Worm (Caenorhabditis elegans) whole organism, L2 larva: ENCODE results near the gene srv-32.
"Not testable (repeated sequence)": the region's sequence is repeated elsewhere in the genome, so short reads cannot be mapped to it uniquely, and the experiment has no call there.

ENCODE experiments used
- C34F6.9 ChIP-seq: fragments of 150-350 bp; optimal IDR thresholded peaks from 2 replicates; lab custom pipeline; 2014; ENCODE audit warnings: missing biosample characterization, missing genetic modification characterization
- F13H6.1 ChIP-seq: sonication (generic microtip); optimal IDR thresholded peaks from 2 replicates; lab custom pipeline; 2016; ENCODE audit warnings: missing genetic modification characterization, missing compliant biosample characterization
- R02D3.7 ChIP-seq: fragments of 150-350 bp; optimal IDR thresholded peaks from 2 replicates; lab custom pipeline; 2014; ENCODE audit warnings: missing biosample characterization, missing genetic modification characterization
- Y55F3AM.14 ChIP-seq: fragments of 200-800 bp; sonication (Bioruptor generic); optimal IDR thresholded peaks from 2 replicates; lab custom pipeline; 2018; ENCODE audit warnings: mild to moderate bottlenecking, missing genetic modification characterization, missing compliant biosample characterization
- ZK546.5 ChIP-seq: sonication (generic microtip); optimal IDR thresholded peaks from 2 replicates; lab custom pipeline; 2017; ENCODE audit warnings: missing biosample characterization, missing genetic modification characterization
- alr-1 ChIP-seq: fragments of 150-350 bp; optimal IDR thresholded peaks from 2 replicates; lab custom pipeline; 2014; ENCODE audit warnings: missing biosample characterization, missing genetic modification characterization
- aly-2 ChIP-seq: fragments of 150-350 bp; optimal IDR thresholded peaks from 2 replicates; lab custom pipeline; 2014; ENCODE audit warnings: missing biosample characterization, missing genetic modification characterization
- ceh-16 ChIP-seq: fragments of 150-350 bp; optimal IDR thresholded peaks from 2 replicates; lab custom pipeline; 2014; ENCODE audit warnings: missing biosample characterization, missing genetic modification characterization
- ceh-82 ChIP-seq: fragments of 150-350 bp; optimal IDR thresholded peaks from 2 replicates; lab custom pipeline; 2014; ENCODE audit warnings: missing biosample characterization, missing genetic modification characterization
- crh-2 ChIP-seq: sonication (generic microtip); optimal IDR thresholded peaks from 2 replicates; lab custom pipeline; 2017; ENCODE audit warnings: missing biosample characterization, missing genetic modification characterization
- dmd-4 ChIP-seq: sonication (generic microtip); optimal IDR thresholded peaks from 2 replicates; lab custom pipeline; 2017; ENCODE audit warnings: missing biosample characterization, missing genetic modification characterization
- egl-27 ChIP-seq: sonication (generic microtip); optimal IDR thresholded peaks from 3 replicates; lab custom pipeline; 2017; ENCODE audit warnings: missing biosample characterization, missing genetic modification reagents, missing genetic modification characterization
- elt-1 ChIP-seq: fragments of 150-350 bp; optimal IDR thresholded peaks from 2 replicates; lab custom pipeline; 2014; ENCODE audit warnings: missing biosample characterization, missing genetic modification characterization
- elt-3 ChIP-seq: sonication (generic microtip); optimal IDR thresholded peaks from 2 replicates; lab custom pipeline; 2017; ENCODE audit warnings: missing biosample characterization, missing genetic modification characterization
- fos-1 ChIP-seq: fragments of 150-350 bp; optimal IDR thresholded peaks from 2 replicates; lab custom pipeline; 2014; ENCODE audit warnings: missing biosample characterization, missing genetic modification characterization
- gmeb-1 ChIP-seq: fragments of 150-350 bp; optimal IDR thresholded peaks from 2 replicates; lab custom pipeline; 2014; ENCODE audit warnings: missing biosample characterization, missing genetic modification characterization
- lin-11 ChIP-seq: fragments of 150-350 bp; sonication (generic microtip); optimal IDR thresholded peaks from 2 replicates; lab custom pipeline; 2014; ENCODE audit warnings: missing biosample characterization, missing genetic modification characterization, inconsistent platforms, mixed read lengths
- lin-39 ChIP-seq: fragments of 150-350 bp; optimal IDR thresholded peaks from 2 replicates; lab custom pipeline; 2014; ENCODE audit warnings: missing biosample characterization, missing genetic modification reagents, missing genetic modification characterization
- mab-5 ChIP-seq: fragments of 150-350 bp; optimal IDR thresholded peaks from 2 replicates; lab custom pipeline; 2014; ENCODE audit warnings: missing biosample characterization, missing genetic modification characterization
- mdl-1 ChIP-seq, 2 experiments: fragments of 150-350 bp in 1 of 2; sonication (generic microtip) in 1 of 2; optimal IDR thresholded peaks; 2 replicates each; lab custom pipeline; 2017; ENCODE audit warnings: missing biosample characterization in 2 of 2, missing genetic modification characterization in 2 of 2
- nhr-10 ChIP-seq: sonication (generic microtip); optimal IDR thresholded peaks from 2 replicates; lab custom pipeline; 2017; ENCODE audit warnings: missing biosample characterization, missing genetic modification characterization
- nhr-11 ChIP-seq: fragments of 150-350 bp; optimal IDR thresholded peaks from 2 replicates; lab custom pipeline; 2014; ENCODE audit warnings: missing biosample characterization, missing genetic modification characterization
- nhr-12 ChIP-seq: fragments of 150-350 bp; optimal IDR thresholded peaks from 2 replicates; lab custom pipeline; 2014; ENCODE audit warnings: missing biosample characterization, missing genetic modification characterization
- nhr-23 ChIP-seq: fragments of 150-350 bp; optimal IDR thresholded peaks from 2 replicates; lab custom pipeline; 2014; ENCODE audit warnings: missing biosample characterization, missing genetic modification reagents, missing genetic modification characterization
- nhr-237 ChIP-seq: fragments of 150-350 bp; optimal IDR thresholded peaks from 2 replicates; lab custom pipeline; 2014; ENCODE audit warnings: missing biosample characterization, missing genetic modification characterization
- nhr-25 ChIP-seq: fragments of 150-350 bp; sonication (generic microtip); optimal IDR thresholded peaks from 3 replicates; lab custom pipeline; 2014; ENCODE audit warnings: missing biosample characterization, missing genetic modification characterization
- nhr-77 ChIP-seq: fragments of 150-350 bp; optimal IDR thresholded peaks from 2 replicates; lab custom pipeline; 2014; ENCODE audit warnings: missing biosample characterization, missing genetic modification characterization
- peb-1 ChIP-seq: fragments of 150-350 bp; optimal IDR thresholded peaks from 2 replicates; lab custom pipeline; 2014; ENCODE audit warnings: missing biosample characterization, missing genetic modification characterization
- sem-4 ChIP-seq: fragments of 150-350 bp; optimal IDR thresholded peaks from 2 replicates; lab custom pipeline; 2014; ENCODE audit warnings: missing biosample characterization, missing genetic modification reagents, missing genetic modification characterization
- sma-3 ChIP-seq: sonication (generic microtip); optimal IDR thresholded peaks from 2 replicates; lab custom pipeline; 2016; ENCODE audit warnings: missing genetic modification reagents, missing genetic modification characterization, missing compliant biosample characterization
- sma-9 ChIP-seq, 2 experiments: fragments of 150-350 bp in 1 of 2; sonication (generic microtip) in 1 of 2; optimal IDR thresholded peaks; 2 replicates each; lab custom pipeline; 2014 to 2016; ENCODE audit warnings: missing genetic modification characterization in 2 of 2, mild to moderate bottlenecking in 1 of 2, missing biosample characterization in 1 of 2, missing compliant biosample characterization in 1 of 2, missing genetic modification reagents in 1 of 2, moderate library complexity in 1 of 2
- snpc-4 ChIP-seq: fragments of 150-350 bp; optimal IDR thresholded peaks from 2 replicates; lab custom pipeline; 2014; ENCODE audit warnings: missing biosample characterization, missing genetic modification characterization
- unc-39 ChIP-seq: fragments of 150-350 bp; optimal IDR thresholded peaks from 2 replicates; lab custom pipeline; 2014; ENCODE audit warnings: missing biosample characterization, missing genetic modification characterization
- unc-62 ChIP-seq: fragments of 150-350 bp; optimal IDR thresholded peaks from 2 replicates; lab custom pipeline; 2014; ENCODE audit warnings: missing biosample characterization, missing genetic modification reagents, missing genetic modification characterization
- zag-1 ChIP-seq: fragments of 150-350 bp; optimal IDR thresholded peaks from 2 replicates; lab custom pipeline; 2014; ENCODE audit warnings: missing biosample characterization, missing genetic modification characterization
- ztf-1 ChIP-seq: fragments of 200-800 bp; sonication (Bioruptor generic); conservative IDR thresholded peaks from 2 replicates; pipeline ENCODE4 v1.3.6; 2022; ENCODE audit warnings: missing genetic modification characterization, missing compliant biosample characterization
- ztf-11 ChIP-seq: sonication (generic microtip); optimal IDR thresholded peaks from 2 replicates; lab custom pipeline; 2017; ENCODE audit warnings: missing biosample characterization, missing genetic modification characterization
- ztf-4 ChIP-seq: fragments of 150-350 bp; optimal IDR thresholded peaks from 2 replicates; lab custom pipeline; 2014; ENCODE audit warnings: missing biosample characterization, missing genetic modification characterization

The srv-32 gene

ce11 chrIV:6317357-6317756 is 35.3 kb upstream of the srv-32 start, which contains the start of gene Y73B6BL.12:
Y73B6BL.12 (minus strand) TSS chrIV:6317457.
- not testable (repeated sequence) for TF ChIP-seq nhr-77, unc-39, C34F6.9 (tag; lab: Kevin White, UChicago)

- TF ChIP-seq C34F6.9 (tag; lab: Kevin White, UChicago) (no peak), lin-11 (tag; lab: Kevin White, UChicago) (no peak), ztf-4 (tag; lab: Kevin White, UChicago) (no peak), sem-4 (tag; lab: Kevin White, UChicago) (no peak), peb-1 (no peak), mdl-1 (tag; optimal IDR thresholded peaks at IDR 0.05; lab: Kevin White, UChicago) (no peak), F13H6.1 (tag; lab: Kevin White, UChicago) (no peak), nhr-10 (tag; lab: Kevin White, UChicago) (no peak), gmeb-1 (tag; lab: Kevin White, UChicago) (no peak), elt-3 (tag; lab: Kevin White, UChicago) (no peak), zag-1 (tag; lab: Kevin White, UChicago) (no peak), elt-1 (tag; lab: Kevin White, UChicago) (no peak), snpc-4 (tag; lab: Kevin White, UChicago) (no peak), nhr-12 (tag; lab: Kevin White, UChicago) (no peak), nhr-11 (tag; lab: Kevin White, UChicago) (no peak), sma-9 (GFP tag; optimal IDR thresholded peaks at IDR 0.05; lab: Kevin White, UChicago) (no peak), sma-9 (tag; optimal IDR thresholded peaks at IDR 0.05; lab: Kevin White, UChicago) (no peak), Y55F3AM.14 (no peak), crh-2 (tag; lab: Kevin White, UChicago) (no peak)
Observed at ce11 chrIV:6307439-6307838, 25.4 kb upstream of the srv-32 start, which contains the start of gene csp-2. csp-2 (plus strand) TSS chrIV:6307739.

ce11 chrIV:6303642-6304041 is 21.6 kb upstream of the srv-32 start, which contains the start of gene srv-25:
srv-25 (minus strand) TSS chrIV:6303742.
- TF ChIP-seq peb-1: no peak
- TF ChIP-seq unc-39 (tag; lab: Kevin White, UChicago): no peak
- TF ChIP-seq aly-2 (tag; lab: Kevin White, UChicago): no peak
- TF ChIP-seq R02D3.7 (tag; lab: Kevin White, UChicago): no peak
- no peak for TF ChIP-seq nhr-11 (tag; lab: Kevin White, UChicago)
- no peak for TF ChIP-seq elt-1 (tag; lab: Kevin White, UChicago)
- TF ChIP-seq sma-9 (GFP tag; optimal IDR thresholded peaks at IDR 0.05; lab: Kevin White, UChicago): no peak
- no peak for TF ChIP-seq sma-9 (tag; optimal IDR thresholded peaks at IDR 0.05; lab: Kevin White, UChicago)
- TF ChIP-seq egl-27 (tag; lab: Kevin White, UChicago): no peak
- TF ChIP-seq lin-39 (tag; lab: Kevin White, UChicago): no peak
- no peak for TF ChIP-seq alr-1 (tag; lab: Kevin White, UChicago)
- no peak for TF ChIP-seq C34F6.9 (tag; lab: Kevin White, UChicago)
- TF ChIP-seq ztf-1 (GFP tag; lab: Robert Waterston, UW): no peak
- no peak for TF ChIP-seq ceh-82 (tag; lab: Kevin White, UChicago)
- no peak for TF ChIP-seq ZK546.5 (tag; lab: Kevin White, UChicago)
- no peak for TF ChIP-seq mdl-1 (tag; optimal IDR thresholded peaks at IDR 0.05; lab: Kevin White, UChicago)
- TF ChIP-seq sma-3 (GFP tag; lab: Kevin White, UChicago): no peak
- TF ChIP-seq, all 48 proteins: peak for 0

ce11 chrIV:6301764-6302163 is 19.7 kb upstream of the srv-32 start, which contains the start of gene srv-26:
srv-26 (minus strand) TSS chrIV:6301864.
- no peak for TF ChIP-seq Y55F3AM.14
- TF ChIP-seq ztf-11 (tag; lab: Kevin White, UChicago): no peak
- no peak for TF ChIP-seq fos-1 (tag; lab: Kevin White, UChicago)
- no peak for TF ChIP-seq sma-9 (GFP tag; optimal IDR thresholded peaks at IDR 0.05; lab: Kevin White, UChicago)
- no peak for TF ChIP-seq sma-9 (tag; optimal IDR thresholded peaks at IDR 0.05; lab: Kevin White, UChicago)
- no peak for TF ChIP-seq nhr-77 (tag; lab: Kevin White, UChicago)
- TF ChIP-seq, all 48 proteins: peak for 0

- TF ChIP-seq nhr-12 (tag; lab: Kevin White, UChicago): no peak
- TF ChIP-seq egl-27 (tag; lab: Kevin White, UChicago): no peak
- TF ChIP-seq gmeb-1 (tag; lab: Kevin White, UChicago): no peak
- no peak for TF ChIP-seq mab-5
- no peak for TF ChIP-seq elt-3 (tag; lab: Kevin White, UChicago)
- no peak for TF ChIP-seq nhr-25
- TF ChIP-seq nhr-77 (tag; lab: Kevin White, UChicago): no peak
- no peak for TF ChIP-seq Y55F3AM.14
- TF ChIP-seq snpc-4 (tag; lab: Kevin White, UChicago): no peak
- TF ChIP-seq nhr-10 (tag; lab: Kevin White, UChicago): no peak
- TF ChIP-seq ZK546.5 (tag; lab: Kevin White, UChicago): no peak
- no peak for TF ChIP-seq nhr-237 (tag; lab: Kevin White, UChicago)
- no peak for TF ChIP-seq nhr-23 (tag; lab: Kevin White, UChicago)
- no peak for TF ChIP-seq R02D3.7 (tag; lab: Kevin White, UChicago)
- no peak for TF ChIP-seq dmd-4 (tag; lab: Kevin White, UChicago)
- TF ChIP-seq sem-4 (tag; lab: Kevin White, UChicago): no peak
- no peak for TF ChIP-seq unc-62 (GFP tag; lab: Kevin White, UChicago)
- no peak for TF ChIP-seq mdl-1 (tag; optimal IDR thresholded peaks at IDR 0.05; lab: Kevin White, UChicago)
- TF ChIP-seq ceh-16: no peak
- TF ChIP-seq ztf-4 (tag; lab: Kevin White, UChicago): no peak
Observed at ce11 chrIV:6299523-6299922, 17.5 kb upstream of the srv-32 start.
